Fruit fly (Drosophila melanogaster): ENCODE results near the gene CG40485.
A peak's percentile ranks its signal among the peaks of the same experiment; 100 is the strongest.

DNA sequence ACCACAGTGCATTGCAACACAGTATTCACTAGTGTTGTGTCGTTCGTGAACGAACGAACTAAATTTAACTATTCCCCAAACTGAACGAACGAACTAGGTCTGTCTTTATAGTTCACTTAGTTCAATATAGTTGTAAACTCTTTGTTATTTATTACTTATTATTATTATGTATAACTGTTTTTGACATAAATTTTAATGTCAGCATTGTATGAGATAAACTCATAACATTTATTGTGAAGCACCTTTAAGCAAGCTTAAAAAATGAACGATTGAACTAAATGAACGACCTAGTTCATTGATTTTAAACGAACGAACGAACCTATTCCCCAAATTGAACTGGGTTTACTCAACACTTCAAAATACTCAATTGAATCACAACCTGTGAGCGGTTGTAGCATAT is 44.8 kb upstream of the CG40485 start:
- TF ChIP-seq CG30403 (GFP tag; optimal IDR thresholded peaks at IDR 0.05) (no peak), lov (optimal IDR thresholded peaks at IDR 0.05) (no peak), lov (GFP tag; IDR thresholded peaks at IDR 0.05) (no peak), fd64A (GFP tag; optimal IDR thresholded peaks at IDR 0.05) (no peak), slbo (GFP tag; IDR thresholded peaks at IDR 0.05) (0 out of 2 replicates have a peak, but pooled peaks have one; percentile 28), CG34422 (GFP tag; IDR thresholded peaks at IDR 0.05) (no peak), D19B (GFP tag; optimal IDR thresholded peaks at IDR 0.05) (no peak)

Data from whole organism, embryonic.